Fruit fly (Drosophila melanogaster) Kc167 (cell line): Measurements from ENCODE around the gene CG43333.

Experiments used
- Myc ChIP-seq: fragments of >200 bp; optimal IDR thresholded peaks from 2 replicates; lab custom pipeline; 2017; ENCODE audit warnings: missing external identifiers
- h ChIP-seq: fragments of >200 bp; optimal IDR thresholded peaks from 3 replicates; lab custom pipeline; 2018; ENCODE audit warnings: missing external identifiers
- insv ChIP-seq: fragments of >200 bp; optimal IDR thresholded peaks from 3 replicates; lab custom pipeline; 2018; ENCODE audit warnings: missing external identifiers
- psq ChIP-seq: fragments of >200 bp; optimal IDR thresholded peaks from 2 replicates; lab custom pipeline; 2017; ENCODE audit warnings: missing external identifiers

dm6 chr2L:14133562-14134539, 46.6 kb downstream of the CG43333 start:
- TF ChIP-seq h (lab: Kevin White, UChicago), result no peak
- no peak for TF ChIP-seq Myc (lab: Kevin White, UChicago)
- TF ChIP-seq psq, result no peak
- TF ChIP-seq insv (lab: Kevin White, UChicago), result no peak
